Worm (Caenorhabditis elegans): ENCODE results near the gene srxa-9.

srxa-9 gene

DNA sequence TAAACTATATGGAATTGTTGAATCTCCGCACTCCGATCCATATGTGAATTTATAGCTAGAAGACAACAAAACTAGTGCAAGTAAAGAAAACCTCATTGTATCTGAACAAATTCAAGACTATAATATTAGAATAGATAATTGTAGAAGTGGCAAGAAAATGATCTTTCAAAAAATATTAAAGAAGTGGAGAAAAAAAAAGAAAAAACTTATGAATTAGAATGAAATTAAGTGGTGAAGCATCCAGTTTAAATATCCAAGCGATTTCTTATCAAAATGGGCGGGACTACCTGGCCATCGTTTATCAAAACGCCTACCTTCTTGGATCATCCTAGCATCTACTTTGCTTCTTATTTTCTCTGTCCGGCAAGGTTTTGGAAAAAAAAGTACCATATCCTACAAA is 10.4 kb downstream of the srxa-9 start, which contains the start of gene wrt-4:
Gene wrt-4, minus strand, starts transcription at position 101 of the 400 bp plus-strand sequence.
- TF ChIP-seq Y79H2A.3 (GFP tag; conservative IDR thresholded peaks at IDR 0.05) (no peak), nhr-80 (tag; optimal IDR thresholded peaks at IDR 0.05) (no peak), ztf-26 (tag; optimal IDR thresholded peaks at IDR 0.05) (no peak)

DNA sequence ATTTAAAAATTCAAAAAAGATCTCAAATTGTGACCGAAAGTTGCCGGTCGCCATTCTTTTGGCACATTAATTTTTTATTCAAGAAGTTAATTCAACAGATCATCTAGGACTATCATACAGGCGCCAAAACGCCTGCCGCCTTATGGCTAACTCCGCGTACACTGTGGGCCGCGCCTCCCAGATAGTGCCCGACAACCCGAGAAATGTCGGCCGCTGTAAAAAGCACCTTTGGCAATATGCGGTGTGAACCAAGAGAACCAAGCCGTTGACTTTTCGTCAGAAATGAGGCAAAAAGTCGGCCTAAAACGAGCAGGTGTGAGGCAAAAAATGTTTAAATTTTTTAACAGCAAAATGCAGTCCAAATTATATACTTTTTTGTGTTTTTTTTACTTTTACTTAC is 12.4 kb downstream of the srxa-9 start:
- TF ChIP-seq snpc-4 (GFP tag; optimal IDR thresholded peaks at IDR 0.05): no peak
- peak in 2 of 4 experiments; percentile 53 to 69 for TF ChIP-seq snpc-4 (tag; optimal IDR thresholded peaks at IDR 0.05)
- no peak for TF ChIP-seq nfyb-1 (GFP tag; IDR thresholded peaks at IDR 0.05)

DNA sequence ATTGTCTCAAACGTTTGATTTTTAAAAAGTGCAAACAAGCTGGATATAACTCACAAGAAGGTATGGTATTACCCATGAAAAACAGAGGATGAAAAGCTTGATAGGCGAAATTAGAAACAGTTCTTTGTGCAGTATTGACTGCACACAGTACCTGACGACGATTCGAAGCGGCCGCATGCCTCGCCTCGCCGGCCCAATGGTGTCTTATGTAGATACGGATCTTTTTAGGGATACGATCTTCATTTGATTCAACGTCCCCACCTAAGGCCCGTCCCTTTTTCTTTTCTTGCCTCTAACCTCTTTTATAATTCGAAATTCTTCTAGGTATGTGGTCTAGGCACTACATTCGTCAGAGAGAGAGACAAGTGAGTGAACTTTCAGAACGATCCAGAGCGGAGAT is 19.3 kb downstream of the srxa-9 start, which contains the start of gene bus-17:
Gene bus-17, minus strand, starts transcription at position 208 of the 400 bp plus-strand sequence.
- TF ChIP-seq tbp1 (GFP tag; optimal IDR thresholded peaks at IDR 0.05) (no peak), B0035.1 (tag; optimal IDR thresholded peaks at IDR 0.05) (no peak), fkh-3 (tag; optimal IDR thresholded peaks at IDR 0.05) (no peak), atf-7 (tag; optimal IDR thresholded peaks at IDR 0.05) (no peak), dpff-1 (tag; optimal IDR thresholded peaks at IDR 0.05) (no peak), madf-8 (GFP tag; conservative IDR thresholded peaks at IDR 0.05) (no peak), unc-62 (GFP tag; optimal IDR thresholded peaks at IDR 0.05) (no peak), F37B4.10 (GFP tag; IDR thresholded peaks at IDR 0.05) (no peak), tlf-1 (GFP tag; optimal IDR thresholded peaks at IDR 0.05) (no peak), madf-10 (tag; optimal IDR thresholded peaks at IDR 0.05) (no peak)

DNA sequence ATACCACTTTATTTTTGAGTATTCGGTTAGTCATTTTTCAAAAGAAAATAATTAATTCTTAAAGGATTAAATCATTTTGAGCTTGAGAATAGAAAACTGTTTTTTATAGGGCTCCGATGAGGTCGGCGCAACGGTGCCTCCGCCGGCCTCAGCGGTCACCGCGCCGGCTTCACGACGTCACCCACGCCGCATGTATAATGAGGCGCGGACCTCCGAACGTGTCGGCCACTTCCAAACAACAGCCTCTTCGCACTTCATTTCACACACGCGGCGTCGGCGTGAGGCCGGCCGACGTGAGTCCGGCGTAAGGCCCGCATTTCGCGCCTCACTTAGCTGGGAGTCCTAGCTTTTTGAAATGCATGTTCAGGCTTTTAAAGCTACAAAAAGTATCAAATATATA is 20.1 kb downstream of the srxa-9 start:
- TF ChIP-seq Y53G8AR.9 (GFP tag; conservative IDR thresholded peaks at IDR 0.05) (no peak), akir-1 (GFP tag; optimal IDR thresholded peaks at IDR 0.05) (no peak), snpc-4 (GFP tag; optimal IDR thresholded peaks at IDR 0.05) (no peak), snpc-4 (tag; optimal IDR thresholded peaks at IDR 0.05) (peak in 2 of 4 experiments; percentile 31 to 35), attf-5 (GFP tag; optimal IDR thresholded peaks at IDR 0.05) (no peak), sptf-2 (GFP tag; optimal IDR thresholded peaks at IDR 0.05) (no peak), chd-7 (tag; optimal IDR thresholded peaks at IDR 0.05) (no peak), egrh-3 (GFP tag; IDR thresholded peaks at IDR 0.05) (peak; percentile 62; the same call in 1 of the 2 replicates), aptf-2 (GFP tag; conservative IDR thresholded peaks at IDR 0.05) (no peak), zfh-2 (GFP tag; conservative IDR thresholded peaks at IDR 0.05) (no peak; the same call in 1 of the 2 replicates), F10E7.11 (tag; optimal IDR thresholded peaks at IDR 0.05) (no peak), madf-3 (GFP tag; IDR thresholded peaks at IDR 0.05) (no peak), snpc-3.4 (tag; optimal IDR thresholded peaks at IDR 0.05) (no peak), ZK185.1 (tag; optimal IDR thresholded peaks at IDR 0.05; ENCODE audit: poor library complexity, severe bottlenecking) (no peak), ceh-40 (GFP tag; IDR thresholded peaks at IDR 0.05) (no peak), ceh-58 (GFP tag; IDR thresholded peaks at IDR 0.05) (no peak), ztf-26 (tag; optimal IDR thresholded peaks at IDR 0.05) (no peak)

DNA sequence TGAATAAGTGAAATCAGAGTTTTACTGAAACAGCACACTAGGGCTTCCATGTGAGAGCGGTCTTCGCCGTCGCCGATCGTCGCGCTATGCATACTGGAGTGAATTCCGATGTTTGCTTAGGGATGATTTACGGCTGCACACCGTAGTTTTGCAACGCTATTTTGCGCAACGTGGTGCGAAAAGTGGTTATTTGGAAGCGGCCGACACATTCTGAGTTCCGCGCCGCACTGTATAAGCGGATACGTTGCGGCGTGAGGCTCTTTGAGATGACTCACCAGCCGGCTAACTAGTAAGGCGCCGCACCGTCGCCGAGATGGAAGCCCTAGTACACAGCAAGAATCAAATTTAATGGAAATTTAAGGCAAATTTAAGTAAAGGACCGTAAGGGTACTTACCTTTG is 21.7 kb downstream of the srxa-9 start:
- TF ChIP-seq snpc-4 (GFP tag; optimal IDR thresholded peaks at IDR 0.05) (no peak), snpc-4 (tag; optimal IDR thresholded peaks at IDR 0.05) (peak in 2 of 4 experiments; percentile 54 to 79), let-526 (GFP tag; IDR thresholded peaks at IDR 0.05) (no peak)

Measured in whole organism, young adult.